Fruit fly (Drosophila melanogaster): ENCODE measurements around the gene PTPMT1.

PTPMT1 gene

dm6 chr3R:23757912-23758607, at the start of gene PTPMT1, which contains the start of gene Hrd3 (continued):
- TF ChIP-seq CG7271 (tag; optimal IDR thresholded peaks at IDR 0.05) (peak; percentile 91), BtbVII (GFP tag; optimal IDR thresholded peaks at IDR 0.05) (peak; percentile 98), lola (GFP tag; optimal IDR thresholded peaks at IDR 0.05) (peak in 1 of 3 experiments; percentile 99), CG32767 (GFP tag; IDR thresholded peaks at IDR 0.05) (peak; percentile 94), jing (GFP tag; optimal IDR thresholded peaks at IDR 0.05) (peak; percentile 93), Dref (GFP tag; IDR thresholded peaks at IDR 0.05) (peak; percentile 46; the same call in 1 of the 2 replicates), zen2 (GFP tag; IDR thresholded peaks at IDR 0.05; ENCODE audit: partially characterized antibody) (no peak), grau (tag; optimal IDR thresholded peaks at IDR 0.05) (peak; percentile 98), CG5180 (GFP tag; optimal IDR thresholded peaks at IDR 0.05) (peak; percentile 92), CG10462 (GFP tag; optimal IDR thresholded peaks at IDR 0.05) (peak; percentile 98), CG2712 (tag; optimal IDR thresholded peaks at IDR 0.05) (peak; percentile 99), CG12071 (GFP tag; optimal IDR thresholded peaks at IDR 0.05) (peak; percentile 91), Hmx (GFP tag; optimal IDR thresholded peaks at IDR 0.05) (peak; percentile 97), Aef1 (GFP tag; IDR thresholded peaks at IDR 0.05) (peak; percentile 95), tin (GFP tag; optimal IDR thresholded peaks at IDR 0.05) (peak; percentile 99), CG4707 (GFP tag; optimal IDR thresholded peaks at IDR 0.05) (peak; percentile 89), onecut (GFP tag; IDR thresholded peaks at IDR 0.05) (peak; percentile 88), crol (GFP tag; IDR thresholded peaks at IDR 0.05) (peak; percentile 63; the same call in 1 of the 2 replicates), zf30C (GFP tag; optimal IDR thresholded peaks at IDR 0.05) (peak; percentile 19), CG11560 (tag; IDR thresholded peaks at IDR 0.05) (peak; percentile 91), CG4730 (GFP tag; IDR thresholded peaks at IDR 0.05) (peak; percentile 94), ham (GFP tag; IDR thresholded peaks at IDR 0.05) (peak; percentile 87), E2f2 (GFP tag; IDR thresholded peaks at IDR 0.05) (peak; percentile 79), vnd (GFP tag; IDR thresholded peaks at IDR 0.05; ENCODE audit: partially characterized antibody) (no peak), CG8290 (GFP tag; optimal IDR thresholded peaks at IDR 0.05) (peak; percentile 95), CG8290 (tag; optimal IDR thresholded peaks at IDR 0.05) (peak; percentile 85 to 96), br (optimal IDR thresholded peaks at IDR 0.05) (no peak), mld (GFP tag; IDR thresholded peaks at IDR 0.05; ENCODE audit: partially characterized antibody) (no peak), sna (GFP tag; IDR thresholded peaks at IDR 0.05; ENCODE audit: partially characterized antibody) (no peak), CG1603 (tag; optimal IDR thresholded peaks at IDR 0.05) (peak; percentile 79), mirr (GFP tag; optimal IDR thresholded peaks at IDR 0.05) (peak; percentile 91), crp (GFP tag; optimal IDR thresholded peaks at IDR 0.05) (peak; percentile 27 to 77), nerfin-2 (GFP tag; IDR thresholded peaks at IDR 0.05; ENCODE audit: partially characterized antibody) (no peak), Stat92E (GFP tag; optimal IDR thresholded peaks at IDR 0.05) (peak in 1 of 3 experiments; percentile 96), CG11723 (GFP tag; optimal IDR thresholded peaks at IDR 0.05) (peak; percentile 98), Hsf (GFP tag; optimal IDR thresholded peaks at IDR 0.05) (peak; percentile 99), zfh1 (GFP tag; IDR thresholded peaks at IDR 0.05) (peak; percentile 96), Hr78 (GFP tag; optimal IDR thresholded peaks at IDR 0.05) (peak in 1 of 2 experiments; percentile 95), Ada2b (GFP tag; IDR thresholded peaks at IDR 0.05) (peak; percentile 92), PHDP (tag; optimal IDR thresholded peaks at IDR 0.05) (peak; percentile 98), lilli (GFP tag; optimal IDR thresholded peaks at IDR 0.05) (peak; percentile 99), bab2 (GFP tag; optimal IDR thresholded peaks at IDR 0.05) (peak; percentile 98), CG6175 (GFP tag; IDR thresholded peaks at IDR 0.05) (peak; percentile 87), Atf-2 (GFP tag; optimal IDR thresholded peaks at IDR 0.05) (peak; percentile 97), tna (GFP tag; IDR thresholded peaks at IDR 0.05; ENCODE audit: partially characterized antibody) (no peak), H15 (GFP tag; IDR thresholded peaks at IDR 0.05) (peak; percentile 92), pum (GFP tag; optimal IDR thresholded peaks at IDR 0.05) (peak; percentile 98), ato (GFP tag; IDR thresholded peaks at IDR 0.05; ENCODE audit: partially characterized antibody) (no peak), CG2678 (tag; optimal IDR thresholded peaks at IDR 0.05) (peak; percentile 99)
